Fruit fly (Drosophila melanogaster) whole organism, prepupa: ENCODE results near the gene RpLP1.

Source experiments
- CG10631 ChIP-seq: fragments of 200-800 bp; sonication (Bioruptor generic); optimal IDR thresholded peaks from 2 replicates; lab custom pipeline; 2016; ENCODE audit warnings: missing biosample characterization, missing genetic modification characterization
- CG10669 ChIP-seq: fragments of 200-800 bp; sonication (Bioruptor generic); optimal IDR thresholded peaks from 3 replicates; lab custom pipeline; 2018; ENCODE audit warnings: missing biosample characterization, mild to moderate bottlenecking, missing genetic modification characterization, moderate library complexity
- CG11902 ChIP-seq: fragments of 200-800 bp; sonication (Bioruptor generic); optimal IDR thresholded peaks from 3 replicates; lab custom pipeline; 2016; ENCODE audit warnings: missing biosample characterization, missing genetic modification characterization
- CG15336 ChIP-seq: fragments of 200-800 bp; sonication (Bioruptor generic); IDR thresholded peaks from 2 replicates; pipeline ENCODE4 v1.3.6; 2022; ENCODE audit warnings: missing biosample characterization, missing genetic modification characterization
- CG16779 ChIP-seq: fragments of 200-800 bp; sonication (Bioruptor generic); optimal IDR thresholded peaks from 3 replicates; lab custom pipeline; 2017; ENCODE audit warnings: missing biosample characterization, mild to moderate bottlenecking, missing genetic modification characterization
- CG3032 ChIP-seq: fragments of 200-800 bp; optimal IDR thresholded peaks from 2 replicates; lab custom pipeline; 2019; ENCODE audit warnings: missing biosample characterization, mild to moderate bottlenecking, missing genetic modification characterization, moderate library complexity
- CG31627 ChIP-seq: fragments of 200-800 bp; sonication (Bioruptor generic); optimal IDR thresholded peaks from 3 replicates; lab custom pipeline; 2016; ENCODE audit warnings: missing biosample characterization, missing genetic modification characterization
- CG32006 ChIP-seq: fragments of 200-800 bp; sonication (Bioruptor generic); optimal IDR thresholded peaks from 3 replicates; lab custom pipeline; 2017; ENCODE audit warnings: missing biosample characterization, mild to moderate bottlenecking, missing genetic modification characterization
- CG6276 ChIP-seq: fragments of 200-800 bp; sonication (Bioruptor generic); optimal IDR thresholded peaks from 2 replicates; lab custom pipeline; 2017; ENCODE audit warnings: missing biosample characterization, mild to moderate bottlenecking, missing genetic modification characterization
- CG6792 ChIP-seq: fragments of 200-800 bp; sonication (Bioruptor generic); optimal IDR thresholded peaks from 3 replicates; lab custom pipeline; 2016; ENCODE audit warnings: missing biosample characterization, missing genetic modification characterization
- CG6808 ChIP-seq: fragments of 200-800 bp; sonication (Bioruptor generic); optimal IDR thresholded peaks from 3 replicates; lab custom pipeline; 2017; ENCODE audit warnings: missing biosample characterization, missing genetic modification characterization, mild to moderate bottlenecking, moderate library complexity, missing genetic modification reagents
- CG6854 ChIP-seq: fragments of 200-800 bp; sonication (Bioruptor generic); optimal IDR thresholded peaks from 2 replicates; lab custom pipeline; 2017; ENCODE audit warnings: missing biosample characterization, mild to moderate bottlenecking, missing genetic modification characterization
- CG7368 ChIP-seq: fragments of 200-800 bp; sonication (Bioruptor generic); optimal IDR thresholded peaks from 3 replicates; lab custom pipeline; 2016; ENCODE audit warnings: missing biosample characterization, missing genetic modification characterization
- CG8119 ChIP-seq: fragments of 200-800 bp; sonication (Bioruptor generic); IDR thresholded peaks from 3 replicates; pipeline ENCODE4 v1.3.6; 2022; ENCODE audit warnings: missing biosample characterization, missing genetic modification characterization
- CG8319 ChIP-seq: fragments of 200-800 bp; sonication (Bioruptor generic); optimal IDR thresholded peaks from 3 replicates; lab custom pipeline; 2016; ENCODE audit warnings: missing biosample characterization, missing genetic modification characterization
- CG8632 ChIP-seq: fragments of 200-800 bp; sonication (Bioruptor generic); optimal IDR thresholded peaks from 3 replicates; lab custom pipeline; 2016; ENCODE audit warnings: missing biosample characterization, missing genetic modification characterization
- CG9139 ChIP-seq: fragments of 200-800 bp; sonication (Bioruptor generic); optimal IDR thresholded peaks from 3 replicates; lab custom pipeline; 2017; ENCODE audit warnings: missing biosample characterization, mild to moderate bottlenecking, missing genetic modification characterization
- Eip75B ChIP-seq: fragments of 200-800 bp; sonication (Bioruptor generic); optimal IDR thresholded peaks from 3 replicates; lab custom pipeline; 2016; ENCODE audit warnings: missing biosample characterization, missing genetic modification characterization
- Eip78C ChIP-seq: fragments of 200-800 bp; sonication (Bioruptor generic); peaks from one replicate; lab custom pipeline; 2016; ENCODE audit warnings: missing biosample characterization, missing genetic modification characterization
- Eip93F ChIP-seq: fragments of 200-800 bp; sonication (Bioruptor generic); optimal IDR thresholded peaks from 2 replicates; lab custom pipeline; 2016; ENCODE audit warnings: missing biosample characterization, mild to moderate bottlenecking, missing genetic modification characterization
- Ets21C ChIP-seq: fragments of 200-800 bp; sonication (Bioruptor generic); optimal IDR thresholded peaks from 3 replicates; lab custom pipeline; 2016; ENCODE audit warnings: missing biosample characterization, missing genetic modification characterization
- Ets96B ChIP-seq: fragments of 200-800 bp; optimal IDR thresholded peaks from 2 replicates; lab custom pipeline; 2019; ENCODE audit warnings: missing biosample characterization, mild to moderate bottlenecking, missing genetic modification characterization, moderate library complexity
- Gug ChIP-seq: fragments of 200-800 bp; sonication (Bioruptor generic); IDR thresholded peaks from 2 replicates; pipeline ENCODE4 v1.3.6; 2022; ENCODE audit warnings: missing biosample characterization, missing genetic modification characterization
- Hr38 ChIP-seq: sonication (Bioruptor generic); optimal IDR thresholded peaks from 2 replicates; lab custom pipeline; 2016; ENCODE audit warnings: missing biosample characterization, missing genetic modification characterization
- Hr39 ChIP-seq: fragments of 200-800 bp; sonication (Bioruptor generic); optimal IDR thresholded peaks from 2 replicates; lab custom pipeline; 2016; ENCODE audit warnings: missing biosample characterization, missing genetic modification characterization
- Hr4 ChIP-seq: fragments of 200-800 bp; sonication (Bioruptor generic); optimal IDR thresholded peaks from 3 replicates; lab custom pipeline; 2016; ENCODE audit warnings: missing biosample characterization, missing genetic modification characterization
- Lpt ChIP-seq: fragments of 200-800 bp; sonication (Bioruptor generic); optimal IDR thresholded peaks from 3 replicates; lab custom pipeline; 2016; ENCODE audit warnings: missing biosample characterization, missing genetic modification characterization
- Met ChIP-seq: fragments of 200-800 bp; sonication (Bioruptor generic); optimal IDR thresholded peaks from 3 replicates; lab custom pipeline; 2016; ENCODE audit warnings: missing biosample characterization, missing genetic modification characterization
- OdsH ChIP-seq: fragments of 200-800 bp; sonication (Bioruptor generic); optimal IDR thresholded peaks from 3 replicates; lab custom pipeline; 2016; ENCODE audit warnings: missing biosample characterization, missing genetic modification characterization
- Smox ChIP-seq: fragments of 200-800 bp; sonication (Bioruptor generic); optimal IDR thresholded peaks from 3 replicates; lab custom pipeline; 2016; ENCODE audit warnings: missing biosample characterization, missing genetic modification characterization
- Sox102F ChIP-seq: fragments of 200-800 bp; sonication (Bioruptor generic); optimal IDR thresholded peaks from 2 replicates; lab custom pipeline; 2016; ENCODE audit warnings: missing biosample characterization, mild to moderate bottlenecking, missing genetic modification characterization
- Sox14 ChIP-seq: fragments of 200-800 bp; sonication (Bioruptor generic); optimal IDR thresholded peaks from 3 replicates; lab custom pipeline; 2016; ENCODE audit warnings: missing biosample characterization, missing genetic modification characterization
- achi ChIP-seq: fragments of 200-800 bp; sonication (Bioruptor generic); optimal IDR thresholded peaks from 3 replicates; lab custom pipeline; 2016; ENCODE audit warnings: missing biosample characterization, missing genetic modification characterization
- acj6 ChIP-seq: fragments of 200-800 bp; sonication (Bioruptor generic); optimal IDR thresholded peaks from 3 replicates; lab custom pipeline; 2016; ENCODE audit warnings: missing biosample characterization, missing genetic modification characterization
- dac ChIP-seq: fragments of 200-800 bp; sonication (Bioruptor generic); optimal IDR thresholded peaks from 2 replicates; lab custom pipeline; 2017; ENCODE audit warnings: missing biosample characterization, mild to moderate bottlenecking, missing genetic modification characterization
- dsx ChIP-seq: fragments of 200-800 bp; optimal IDR thresholded peaks from 3 replicates; lab custom pipeline; 2019; ENCODE audit warnings: missing biosample characterization, mild to moderate bottlenecking, missing genetic modification characterization, moderate library complexity; ENCODE audit not compliant: poor library complexity, severe bottlenecking
- eg ChIP-seq: fragments of 200-800 bp; sonication (Bioruptor generic); IDR thresholded peaks from 3 replicates; pipeline ENCODE4 v1.3.6; 2022; ENCODE audit warnings: missing biosample characterization, missing genetic modification characterization
- esn ChIP-seq: fragments of 200-800 bp; sonication (Bioruptor generic); optimal IDR thresholded peaks from 2 replicates; lab custom pipeline; 2016; ENCODE audit warnings: missing biosample characterization, mild to moderate bottlenecking, missing genetic modification characterization, moderate library complexity
- fd85E ChIP-seq: fragments of 200-800 bp; sonication (Bioruptor generic); optimal IDR thresholded peaks from 3 replicates; lab custom pipeline; 2016; ENCODE audit warnings: missing biosample characterization, missing genetic modification characterization
- net ChIP-seq: fragments of 200-800 bp; sonication (Bioruptor generic); optimal IDR thresholded peaks from 3 replicates; lab custom pipeline; 2016; ENCODE audit warnings: missing biosample characterization, missing genetic modification characterization
- pdm3 ChIP-seq: fragments of 200-800 bp; sonication (Bioruptor generic); optimal IDR thresholded peaks from 3 replicates; lab custom pipeline; 2016; ENCODE audit warnings: missing biosample characterization, missing genetic modification characterization
- salr ChIP-seq, 2 experiments: fragments of 200-800 bp; sonication (Bioruptor generic); optimal IDR thresholded peaks; 3 replicates each; lab custom pipeline; 2016 to 2018; ENCODE audit warnings: missing biosample characterization in 2 of 2, missing genetic modification characterization in 2 of 2, mild to moderate bottlenecking in 1 of 2
- spab ChIP-seq: fragments of 200-800 bp; sonication (Bioruptor generic); optimal IDR thresholded peaks from 2 replicates; lab custom pipeline; 2017; ENCODE audit warnings: missing biosample characterization, mild to moderate bottlenecking, missing genetic modification characterization, missing genetic modification reagents
- ss ChIP-seq, 2 experiments: fragments of 200-800 bp; sonication (Bioruptor generic); optimal IDR thresholded peaks; 2 replicates in 1 of 2; 3 replicates in 1 of 2; lab custom pipeline; 2017 to 2018; ENCODE audit warnings: mild to moderate bottlenecking in 2 of 2, missing biosample characterization in 2 of 2, missing genetic modification characterization in 2 of 2, moderate library complexity in 1 of 2
- svp ChIP-seq: fragments of 200-800 bp; sonication (Bioruptor generic); peaks from one replicate; lab custom pipeline; 2016; ENCODE audit warnings: missing biosample characterization, missing genetic modification characterization
- topi ChIP-seq: fragments of 200-800 bp; sonication (Bioruptor generic); optimal IDR thresholded peaks from 3 replicates; lab custom pipeline; 2016; ENCODE audit warnings: missing biosample characterization, missing genetic modification characterization
- vri ChIP-seq: fragments of 200-800 bp; sonication (Bioruptor generic); optimal IDR thresholded peaks from 3 replicates; lab custom pipeline; 2016; ENCODE audit warnings: missing biosample characterization, mild to moderate bottlenecking, missing genetic modification characterization

Gene RpLP1

DNA sequence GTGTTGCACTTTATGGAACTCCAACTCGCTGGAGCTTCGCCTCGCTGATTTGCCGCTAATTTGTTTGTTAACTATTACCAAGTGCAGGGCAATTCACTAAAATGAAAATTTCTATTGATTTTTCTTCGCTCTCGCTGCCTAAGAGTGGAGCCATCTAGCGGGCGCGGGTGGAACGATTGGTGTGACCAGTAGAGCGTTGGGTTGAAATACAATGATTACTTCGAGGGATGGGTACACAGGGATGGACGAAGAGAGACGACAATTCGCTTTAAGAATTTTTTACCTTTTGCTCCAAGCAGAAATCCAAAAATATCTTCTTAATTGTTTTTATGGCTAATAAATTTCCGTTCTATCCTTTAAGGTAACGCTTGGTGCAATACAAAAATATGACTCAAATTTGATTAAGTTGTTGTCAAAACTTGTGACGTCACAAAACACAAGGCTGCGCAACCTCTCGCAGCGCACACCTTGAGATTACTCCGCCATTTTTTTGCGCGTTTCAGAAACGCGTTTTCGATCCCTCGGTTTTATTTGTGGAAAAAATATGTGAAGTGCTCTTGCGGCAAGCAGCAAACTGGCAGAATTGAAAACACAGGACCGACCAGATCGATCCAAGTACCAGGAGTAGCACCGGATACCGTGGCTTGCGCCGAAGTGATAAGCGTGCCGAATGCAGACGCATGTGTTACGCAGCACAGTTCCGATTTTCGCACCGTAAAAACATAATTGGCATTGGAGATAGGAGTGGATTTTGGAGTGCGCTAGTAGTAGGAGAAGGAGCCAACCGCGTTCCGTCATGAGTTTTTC is 5.0 kb upstream of the RpLP1 start, which contains the start of the genes AP-2alpha and ebi (continued):
- TF ChIP-seq pdm3 (GFP tag; lab: Kevin White, UChicago) (peak; percentile 94), CG6276 (no peak), vri (GFP tag; lab: Kevin White, UChicago) (peak; percentile 74), CG6792 (peak; percentile 84), CG8632 (GFP tag; lab: Kevin White, UChicago) (peak; percentile 78), Smox (GFP tag; lab: Kevin White, UChicago) (no peak), CG10631 (peak; percentile 88), CG10669 (GFP tag; lab: Kevin White, UChicago) (peak; percentile 61), esn (GFP tag; lab: Kevin White, UChicago) (peak; percentile 92), svp (GFP tag; lab: Kevin White, UChicago) (peak; percentile 96)

DNA sequence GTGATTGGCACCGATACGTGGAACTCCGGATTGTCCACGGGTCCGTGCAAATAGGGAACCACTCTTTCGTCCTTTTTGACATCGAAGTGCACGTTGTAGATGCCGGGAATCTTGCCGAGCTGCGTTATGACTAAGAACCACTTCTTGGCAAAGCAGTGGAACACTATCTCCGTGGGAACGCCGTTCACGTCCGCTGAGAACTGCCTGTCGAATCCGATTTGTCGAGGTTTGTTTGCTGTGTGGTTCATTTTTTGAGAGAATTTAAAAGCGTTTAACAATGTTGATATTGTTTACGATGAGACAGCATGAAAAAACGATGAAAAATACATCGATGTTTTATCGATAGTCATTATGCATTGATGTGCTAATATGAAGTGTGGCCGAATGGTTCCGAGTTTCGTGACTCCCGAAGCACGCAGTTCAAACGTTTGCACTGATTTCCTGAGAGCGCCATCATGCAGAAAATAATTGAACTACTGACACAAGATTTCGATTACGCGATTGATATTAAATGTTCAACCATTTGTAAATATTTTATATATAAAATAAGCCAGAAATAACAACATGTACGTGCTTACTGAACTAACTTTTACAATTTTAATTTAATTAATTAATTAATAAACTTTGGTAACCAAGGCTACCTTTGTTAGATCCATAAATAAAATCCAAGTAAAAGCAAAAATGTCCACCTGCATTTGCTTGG is 1.5 kb downstream of the RpLP1 start, which contains the start of the genes CG11885 and CG13692:
CG11885 (minus strand) TSS at position 332 of the 703 bp plus-strand sequence.
CG13692 (plus strand) TSS at position 653 of the 703 bp plus-strand sequence.
- TF ChIP-seq Hr39 (peak; percentile 1), vri (GFP tag; lab: Kevin White, UChicago) (peak; percentile 78), CG10631 (no peak), Sox14 (GFP tag; lab: Kevin White, UChicago) (peak; percentile 43), ss (GFP tag; optimal IDR thresholded peaks at IDR 0.05; lab: Kevin White, UChicago) (no peak), CG6854 (no peak), Smox (GFP tag; lab: Kevin White, UChicago) (no peak), Hr4 (GFP tag; lab: Kevin White, UChicago) (no peak), salr (GFP tag; optimal IDR thresholded peaks at IDR 0.05; lab: Kevin White, UChicago) (no peak), acj6 (GFP tag; lab: Kevin White, UChicago) (peak; percentile 15), CG32006 (GFP tag; lab: Kevin White, UChicago) (no peak), Ets21C (no peak), CG8119 (GFP tag; lab: Robert Waterston, UW) (no peak), CG6792 (no peak), net (GFP tag; lab: Kevin White, UChicago) (no peak), CG10669 (GFP tag; lab: Kevin White, UChicago) (no peak), CG31627 (peak; percentile 15), achi (GFP tag; lab: Kevin White, UChicago) (no peak), Hr38 (GFP tag; lab: Kevin White, UChicago) (no peak), topi (GFP tag; lab: Kevin White, UChicago) (peak; percentile 24), dsx (GFP tag; lab: Kevin White, UChicago) (peak; percentile 89), svp (GFP tag; lab: Kevin White, UChicago) (peak; percentile 72), CG3032 (tag; lab: Kevin White, UChicago) (no peak), CG6808 (GFP tag; lab: Kevin White, UChicago) (no peak), Ets96B (no peak), CG15336 (GFP tag; lab: Robert Waterston, UW) (no peak), CG7368 (GFP tag; lab: Kevin White, UChicago) (no peak), esn (GFP tag; lab: Kevin White, UChicago) (peak; percentile 44), CG11902 (no peak), CG9139 (GFP tag; lab: Kevin White, UChicago) (no peak), CG8319 (GFP tag; lab: Kevin White, UChicago) (no peak), Sox102F (GFP tag; lab: Kevin White, UChicago) (no peak), OdsH (GFP tag; lab: Kevin White, UChicago) (no peak), Eip75B (GFP tag; lab: Kevin White, UChicago) (no peak), Met (GFP tag; lab: Kevin White, UChicago) (peak; percentile 5), Eip93F (GFP tag; lab: Kevin White, UChicago) (no peak), fd85E (no peak), dac (GFP tag; lab: Kevin White, UChicago) (no peak), spab (GFP tag; lab: Kevin White, UChicago) (no peak), Lpt (GFP tag; lab: Kevin White, UChicago) (no peak), CG16779 (tag; lab: Kevin White, UChicago) (no peak), eg (GFP tag; lab: Robert Waterston, UW) (no peak), Gug (GFP tag; lab: Robert Waterston, UW) (no peak), pdm3 (GFP tag; lab: Kevin White, UChicago) (no peak), Eip78C (peak; percentile 58)
